Worm (Caenorhabditis elegans) whole organism, L1 larva: ENCODE results near the gene T25B2.2.

ENCODE experiments used
- C04F5.9 ChIP-seq: sonication (generic microtip); optimal IDR thresholded peaks from 2 replicates; lab custom pipeline; 2016; ENCODE audit warnings: missing genetic modification characterization, missing compliant biosample characterization
- C16A3.4 ChIP-seq: fragments of 150-350 bp; optimal IDR thresholded peaks from 2 replicates; lab custom pipeline; 2014; ENCODE audit warnings: missing biosample characterization, missing genetic modification characterization
- C34B4.2 ChIP-seq: sonication (generic microtip); optimal IDR thresholded peaks from 2 replicates; lab custom pipeline; 2017; ENCODE audit warnings: mild to moderate bottlenecking, missing genetic modification characterization, missing compliant biosample characterization
- F16B12.6 ChIP-seq: fragments of 150-350 bp; optimal IDR thresholded peaks from 2 replicates; lab custom pipeline; 2014; ENCODE audit warnings: missing biosample characterization, missing genetic modification characterization
- Y116A8C.19 ChIP-seq: sonication (generic microtip); optimal IDR thresholded peaks from 2 replicates; lab custom pipeline; 2016; ENCODE audit warnings: missing compliant biosample characterization, missing genetic modification characterization, borderline replicate concordance
- alr-1 ChIP-seq: fragments of 200-800 bp; sonication (Bioruptor generic); optimal IDR thresholded peaks from 2 replicates; lab custom pipeline; 2018; ENCODE audit warnings: borderline replicate concordance, mild to moderate bottlenecking, missing genetic modification characterization, missing compliant biosample characterization
- aly-2 ChIP-seq: fragments of 150-350 bp; optimal IDR thresholded peaks from 2 replicates; lab custom pipeline; 2014; ENCODE audit warnings: missing biosample characterization, missing genetic modification characterization
- ama-1 ChIP-seq: fragments of 150-350 bp; optimal IDR thresholded peaks from 2 replicates; lab custom pipeline; 2014
- ceh-63 ChIP-seq: fragments of 200-800 bp; sonication (Bioruptor generic); optimal IDR thresholded peaks from 2 replicates; lab custom pipeline; 2018; ENCODE audit warnings: mild to moderate bottlenecking, missing genetic modification characterization, missing compliant biosample characterization
- ceh-88 ChIP-seq: fragments of 200-800 bp; sonication (Bioruptor generic); IDR thresholded peaks from 2 replicates; pipeline ENCODE4 v1.3.6; 2022; ENCODE audit warnings: missing genetic modification characterization, missing compliant biosample characterization
- dpl-1 ChIP-seq, 3 experiments: fragments of 150-350 bp in 2 of 3; sonication (generic microtip) in 1 of 3; optimal IDR thresholded peaks; 2 replicates each; lab custom pipeline; 2014 to 2017; ENCODE audit warnings: missing biosample characterization in 3 of 3, missing genetic modification characterization in 3 of 3, missing genetic modification reagents in 3 of 3
- dsc-1 ChIP-seq: sonication (generic microtip); optimal IDR thresholded peaks from 2 replicates; lab custom pipeline; 2016; ENCODE audit warnings: mild to moderate bottlenecking, missing genetic modification characterization, missing compliant biosample characterization
- efl-1 ChIP-seq, 4 experiments: fragments of 150-350 bp; optimal IDR thresholded peaks in 3 of 4; peaks in 1 of 4; 1 replicate in 1 of 4; 2 replicates in 3 of 4; lab custom pipeline; 2014; ENCODE audit warnings: missing biosample characterization in 2 of 4, missing genetic modification characterization in 2 of 4, missing genetic modification reagents in 2 of 4
- efl-3 ChIP-seq: fragments of 200-800 bp; sonication (Bioruptor generic); optimal IDR thresholded peaks from 2 replicates; lab custom pipeline; 2018; ENCODE audit warnings: mild to moderate bottlenecking, missing genetic modification characterization, missing compliant biosample characterization
- egl-27 ChIP-seq, 2 experiments: fragments of 150-350 bp in 1 of 2; sonication (generic microtip); optimal IDR thresholded peaks; 3 replicates each; lab custom pipeline; 2017 to 2018; ENCODE audit warnings: missing biosample characterization in 2 of 2, missing genetic modification characterization in 2 of 2, missing genetic modification reagents in 2 of 2
- fkh-8 ChIP-seq: sonication (generic microtip); optimal IDR thresholded peaks from 2 replicates; lab custom pipeline; 2016; ENCODE audit warnings: mild to moderate bottlenecking, missing genetic modification characterization, missing compliant biosample characterization
- fos-1 ChIP-seq: fragments of 150-350 bp; optimal IDR thresholded peaks from 2 replicates; lab custom pipeline; 2014; ENCODE audit warnings: missing biosample characterization, missing genetic modification characterization
- grh-1 ChIP-seq: fragments of 200-800 bp; sonication (Bioruptor generic); IDR thresholded peaks from 2 replicates; pipeline ENCODE4 v1.3.6; 2022; ENCODE audit warnings: missing genetic modification reagents, missing genetic modification characterization, missing compliant biosample characterization
- hpl-2 ChIP-seq: fragments of 150-350 bp; optimal IDR thresholded peaks from 2 replicates; lab custom pipeline; 2014; ENCODE audit warnings: missing biosample characterization, missing genetic modification reagents, missing genetic modification characterization
- lin-14 ChIP-seq: fragments of 200-800 bp; sonication (Bioruptor generic); optimal IDR thresholded peaks from 2 replicates; lab custom pipeline; 2018; ENCODE audit warnings: mild to moderate bottlenecking, missing genetic modification characterization, moderate library complexity, missing compliant biosample characterization
- lin-35 ChIP-seq, 2 experiments: fragments of 150-350 bp; optimal IDR thresholded peaks; 2 replicates each; lab custom pipeline; 2014; ENCODE audit warnings: missing biosample characterization in 2 of 2, missing genetic modification characterization in 2 of 2, missing genetic modification reagents in 2 of 2
- lin-39 ChIP-seq: fragments of 150-350 bp; optimal IDR thresholded peaks from 2 replicates; lab custom pipeline; 2014; ENCODE audit warnings: missing biosample characterization, missing genetic modification reagents, missing genetic modification characterization
- lir-3 ChIP-seq: sonication (generic microtip); optimal IDR thresholded peaks from 2 replicates; lab custom pipeline; 2016; ENCODE audit warnings: mild to moderate bottlenecking, missing genetic modification characterization, moderate library complexity, missing compliant biosample characterization; ENCODE audit not compliant: poor library complexity
- lsy-2 ChIP-seq, 2 experiments: fragments of 150-350 bp; optimal IDR thresholded peaks; 2 replicates each; lab custom pipeline; 2014; ENCODE audit warnings: missing biosample characterization in 2 of 2, missing genetic modification characterization in 2 of 2
- mab-9 ChIP-seq: fragments of 200-800 bp; sonication (Bioruptor generic); IDR thresholded peaks from 2 replicates; pipeline ENCODE4 v1.3.6; 2022; ENCODE audit warnings: missing genetic modification reagents, missing genetic modification characterization, missing compliant biosample characterization
- mdl-1 ChIP-seq, 2 experiments: fragments of 150-350 bp; optimal IDR thresholded peaks; 2 replicates each; lab custom pipeline; 2014 to 2017; ENCODE audit warnings: missing biosample characterization in 2 of 2, missing genetic modification characterization in 2 of 2, inconsistent platforms in 1 of 2
- mep-1 ChIP-seq: fragments of 150-350 bp; optimal IDR thresholded peaks from 2 replicates; lab custom pipeline; 2014; ENCODE audit warnings: missing biosample characterization, missing genetic modification characterization
- nhr-12 ChIP-seq: sonication (generic microtip); optimal IDR thresholded peaks from 2 replicates; lab custom pipeline; 2017; ENCODE audit warnings: missing biosample characterization, missing genetic modification characterization
- nhr-19 ChIP-seq: fragments of 200-800 bp; sonication (Bioruptor generic); conservative IDR thresholded peaks from 2 replicates; pipeline ENCODE4 v1.3.6; 2022; ENCODE audit warnings: missing genetic modification characterization, missing compliant biosample characterization
- nhr-20 ChIP-seq: sonication (generic microtip); optimal IDR thresholded peaks from 2 replicates; lab custom pipeline; 2016; ENCODE audit warnings: mild to moderate bottlenecking, missing genetic modification characterization, missing compliant biosample characterization
- nhr-237 ChIP-seq: fragments of 150-350 bp; optimal IDR thresholded peaks from 2 replicates; lab custom pipeline; 2014; ENCODE audit warnings: missing biosample characterization, missing genetic modification characterization
- nhr-47 ChIP-seq: sonication (generic microtip); optimal IDR thresholded peaks from 2 replicates; lab custom pipeline; 2016; ENCODE audit warnings: mild to moderate bottlenecking, missing genetic modification characterization, moderate library complexity, missing compliant biosample characterization
- nhr-71 ChIP-seq: sonication (generic microtip); optimal IDR thresholded peaks from 2 replicates; lab custom pipeline; 2016; ENCODE audit warnings: mild to moderate bottlenecking, missing genetic modification characterization, moderate library complexity, missing compliant biosample characterization
- nhr-76 ChIP-seq: sonication (generic microtip); optimal IDR thresholded peaks from 2 replicates; lab custom pipeline; 2017; ENCODE audit warnings: missing biosample characterization, missing genetic modification characterization
- nhr-84 ChIP-seq: sonication (generic microtip); optimal IDR thresholded peaks from 2 replicates; lab custom pipeline; 2017; ENCODE audit warnings: missing biosample characterization, missing genetic modification characterization
- nhr-85 ChIP-seq: sonication (generic microtip); peaks from one replicate; lab custom pipeline; 2016; ENCODE audit warnings: missing genetic modification characterization, inconsistent platforms, missing compliant biosample characterization
- nhr-90 ChIP-seq: sonication (generic microtip); optimal IDR thresholded peaks from 2 replicates; lab custom pipeline; 2016; ENCODE audit warnings: mild to moderate bottlenecking, missing genetic modification characterization, missing compliant biosample characterization; ENCODE audit not compliant: poor library complexity
- pax-3 ChIP-seq: fragments of 200-800 bp; sonication (Bioruptor generic); optimal IDR thresholded peaks from 2 replicates; lab custom pipeline; 2018; ENCODE audit warnings: mild to moderate bottlenecking, missing genetic modification characterization, moderate library complexity, missing compliant biosample characterization
- pqm-1 ChIP-seq: sonication (generic microtip); optimal IDR thresholded peaks from 3 replicates; lab custom pipeline; 2017; ENCODE audit warnings: missing biosample characterization, missing genetic modification characterization
- skn-1 ChIP-seq: fragments of 150-350 bp; optimal IDR thresholded peaks from 2 replicates; lab custom pipeline; 2014; ENCODE audit warnings: missing biosample characterization, missing genetic modification characterization
- snu-23 ChIP-seq: sonication (generic microtip); optimal IDR thresholded peaks from 2 replicates; lab custom pipeline; 2016; ENCODE audit warnings: missing genetic modification characterization, missing compliant biosample characterization
- sptf-1 ChIP-seq: fragments of 150-350 bp; optimal IDR thresholded peaks from 2 replicates; lab custom pipeline; 2014; ENCODE audit warnings: missing biosample characterization, missing genetic modification characterization
- sup-37 ChIP-seq: fragments of 200-800 bp; sonication (Bioruptor generic); optimal IDR thresholded peaks from 2 replicates; lab custom pipeline; 2018; ENCODE audit warnings: mild to moderate bottlenecking, missing genetic modification characterization, missing compliant biosample characterization
- tbx-2 ChIP-seq: sonication (generic microtip); optimal IDR thresholded peaks from 2 replicates; lab custom pipeline; 2016; ENCODE audit warnings: missing genetic modification characterization, missing compliant biosample characterization
- tlp-1 ChIP-seq: fragments of 150-350 bp; optimal IDR thresholded peaks from 2 replicates; lab custom pipeline; 2014; ENCODE audit warnings: missing biosample characterization, missing genetic modification characterization
- unc-130 ChIP-seq: fragments of 150-350 bp; optimal IDR thresholded peaks from 2 replicates; lab custom pipeline; 2017; ENCODE audit warnings: missing biosample characterization, missing genetic modification characterization, inconsistent platforms
- unc-86 ChIP-seq: sonication (generic microtip); optimal IDR thresholded peaks from 2 replicates; lab custom pipeline; 2016; ENCODE audit warnings: missing genetic modification characterization, missing compliant biosample characterization
- xbp-1 ChIP-seq: sonication (generic microtip); optimal IDR thresholded peaks from 2 replicates; lab custom pipeline; 2016; ENCODE audit warnings: missing genetic modification characterization, missing compliant biosample characterization
- ztf-11 ChIP-seq, 2 experiments: sonication (generic microtip); optimal IDR thresholded peaks; 2 replicates each; lab custom pipeline; 2016 to 2017; ENCODE audit warnings: missing genetic modification characterization in 2 of 2, missing biosample characterization in 1 of 2, missing compliant biosample characterization in 1 of 2
- ztf-4 ChIP-seq: fragments of 150-350 bp; optimal IDR thresholded peaks from 2 replicates; lab custom pipeline; 2014; ENCODE audit warnings: missing biosample characterization, missing genetic modification characterization

The T25B2.2 gene

DNA sequence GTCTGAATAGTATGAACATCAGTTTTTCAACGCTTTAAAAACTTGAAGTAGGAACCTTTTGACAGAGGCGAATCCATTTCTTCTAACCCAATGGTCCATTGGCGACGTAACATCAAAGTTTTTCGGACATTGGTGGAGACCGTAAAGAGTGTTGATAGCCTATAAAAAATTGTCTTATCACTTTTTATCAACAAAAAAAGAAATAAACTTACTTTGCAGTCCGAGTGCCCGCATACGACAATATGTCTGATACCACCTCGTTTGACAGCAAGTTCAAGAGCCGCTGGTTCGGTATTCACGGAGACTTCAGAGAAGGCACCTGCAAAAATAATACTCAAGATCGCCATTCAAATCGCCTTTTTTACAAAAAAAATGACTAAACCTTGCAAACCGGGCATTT, 33.9 kb downstream of the T25B2.2 start:
- TF ChIP-seq lin-35 (GFP tag; optimal IDR thresholded peaks at IDR 0.05; lab: Kevin White, UChicago) (no peak), C04F5.9 (tag; lab: Kevin White, UChicago) (no peak), dsc-1 (tag; lab: Kevin White, UChicago) (no peak), egl-27 (tag; optimal IDR thresholded peaks at IDR 0.05; lab: Kevin White, UChicago) (no peak), xbp-1 (tag; lab: Kevin White, UChicago) (no peak), ztf-4 (tag; lab: Kevin White, UChicago) (no peak), pqm-1 (tag; lab: Kevin White, UChicago) (no peak), efl-1 (optimal IDR thresholded peaks at IDR 0.05; lab: Kevin White, UChicago) (no peak), efl-1 (GFP tag; optimal IDR thresholded peaks at IDR 0.05 in 1 of 2; lab: Kevin White, UChicago) (no peak), nhr-20 (no peak), nhr-47 (tag; lab: Kevin White, UChicago) (no peak), ceh-63 (GFP tag; lab: Kevin White, UChicago) (no peak), mab-9 (GFP tag; lab: Robert Waterston, UW) (no peak), tlp-1 (no peak), nhr-84 (tag; lab: Kevin White, UChicago) (no peak), grh-1 (no peak)
- TF ChIP-seq, all 84 proteins: peak for 0

DNA sequence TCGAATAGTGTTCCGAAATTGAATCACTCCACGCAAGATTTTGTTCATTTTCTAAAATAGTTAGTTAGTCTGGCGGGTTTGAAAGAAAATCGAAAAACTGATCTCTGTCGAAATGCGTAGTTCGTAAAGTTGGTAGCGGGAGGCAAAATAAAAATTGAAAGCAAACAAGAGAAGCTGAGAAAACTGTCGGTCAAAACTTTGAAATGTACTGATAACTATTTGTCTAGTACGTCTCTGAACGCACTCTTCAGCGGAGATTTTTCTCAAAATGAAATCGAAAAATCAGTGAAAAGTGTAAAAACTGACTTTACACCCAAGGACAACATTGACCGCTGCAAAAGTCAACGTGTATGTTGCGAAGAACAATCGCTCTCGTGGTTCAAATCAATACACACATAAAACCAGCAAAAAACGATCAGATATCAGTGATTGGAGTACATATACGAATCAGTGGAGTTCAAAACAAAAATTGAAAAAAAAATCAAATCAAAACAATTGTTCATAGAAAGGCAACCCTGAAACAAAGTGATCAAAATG, 35.3 kb downstream of the T25B2.2 start, which contains the start of gene bca-1:
TSS of gene bca-1 (minus strand) at position 51 of the 537 bp plus-strand sequence.
- TF ChIP-seq mdl-1 (tag; optimal IDR thresholded peaks at IDR 0.05; lab: Kevin White, UChicago), result peak in 1 of 2 experiments; percentile 69
- TF ChIP-seq unc-86 (tag; lab: Kevin White, UChicago), result no peak
- TF ChIP-seq efl-3 (GFP tag; lab: Kevin White, UChicago), result no peak
- no peak for TF ChIP-seq lin-39
- TF ChIP-seq pax-3 (tag; lab: Kevin White, UChicago), result no peak
- TF ChIP-seq ama-1 (lab: Kevin White, UChicago), result no peak
- TF ChIP-seq nhr-12 (tag; lab: Kevin White, UChicago), result no peak
- TF ChIP-seq efl-1 (optimal IDR thresholded peaks at IDR 0.05; lab: Kevin White, UChicago), result no peak
- peak in 1 of 2 experiments; percentile 84 for TF ChIP-seq efl-1 (GFP tag; optimal IDR thresholded peaks at IDR 0.05 in 1 of 2; lab: Kevin White, UChicago)
- TF ChIP-seq nhr-47 (tag; lab: Kevin White, UChicago), result peak; percentile 56
- TF ChIP-seq Y116A8C.19 (tag; lab: Kevin White, UChicago), result no peak
- peak; percentile 50 for TF ChIP-seq unc-130 (tag; lab: Kevin White, UChicago)
- TF ChIP-seq lin-14 (GFP tag; lab: Kevin White, UChicago), result peak; percentile 72
- peak; percentile 97 for TF ChIP-seq nhr-71
- TF ChIP-seq F16B12.6 (tag; lab: Kevin White, UChicago), result no peak
- peak; percentile 69 for TF ChIP-seq nhr-90
- no peak for TF ChIP-seq sptf-1 (tag; lab: Kevin White, UChicago)
- peak; percentile 72 for TF ChIP-seq xbp-1 (tag; lab: Kevin White, UChicago)
- TF ChIP-seq nhr-85 (tag; lab: Kevin White, UChicago), result peak; percentile 82
- TF ChIP-seq dpl-1 (GFP tag; optimal IDR thresholded peaks at IDR 0.05; lab: Kevin White, UChicago), result peak in 1 of 3 experiments; percentile 21
- TF ChIP-seq lsy-2 (tag; optimal IDR thresholded peaks at IDR 0.05; lab: Kevin White, UChicago), result peak in 1 of 2 experiments; percentile 16
- TF ChIP-seq lir-3 (tag; lab: Kevin White, UChicago), result no peak
- TF ChIP-seq snu-23, result peak; percentile 91
- no peak for TF ChIP-seq aly-2
- TF ChIP-seq nhr-76, result no peak
- no peak for TF ChIP-seq fkh-8
- TF ChIP-seq hpl-2, result no peak
- no peak for TF ChIP-seq C34B4.2 (tag; lab: Kevin White, UChicago)
- TF ChIP-seq mep-1 (tag; lab: Kevin White, UChicago), result no peak
- TF ChIP-seq C16A3.4 (tag; lab: Kevin White, UChicago), result peak; percentile 44
- TF ChIP-seq nhr-237 (tag; lab: Kevin White, UChicago), result no peak
- peak; percentile 69 for TF ChIP-seq tbx-2 (tag; lab: Kevin White, UChicago)
- peak in 1 of 2 experiments; percentile 68 for TF ChIP-seq lin-35 (GFP tag; optimal IDR thresholded peaks at IDR 0.05; lab: Kevin White, UChicago)
- TF ChIP-seq ztf-4 (tag; lab: Kevin White, UChicago), result peak; percentile 29
- TF ChIP-seq skn-1, result no peak
- peak; percentile 97 for TF ChIP-seq nhr-19 (GFP tag; lab: Robert Waterston, UW)
- no peak for TF ChIP-seq alr-1 (tag; lab: Kevin White, UChicago)
- peak; percentile 88 for TF ChIP-seq nhr-20
- no peak for TF ChIP-seq ztf-11 (tag; optimal IDR thresholded peaks at IDR 0.05; lab: Kevin White, UChicago)
- no peak for TF ChIP-seq sup-37 (GFP tag; lab: Kevin White, UChicago)
- TF ChIP-seq ceh-88, result no peak
- no peak for TF ChIP-seq fos-1 (tag; lab: Kevin White, UChicago)
